Worm (Caenorhabditis elegans): Measurements from ENCODE around the gene bre-5.
A peak's percentile ranks its signal among the peaks of the same experiment; 100 is the strongest.

bre-5 gene

DNA sequence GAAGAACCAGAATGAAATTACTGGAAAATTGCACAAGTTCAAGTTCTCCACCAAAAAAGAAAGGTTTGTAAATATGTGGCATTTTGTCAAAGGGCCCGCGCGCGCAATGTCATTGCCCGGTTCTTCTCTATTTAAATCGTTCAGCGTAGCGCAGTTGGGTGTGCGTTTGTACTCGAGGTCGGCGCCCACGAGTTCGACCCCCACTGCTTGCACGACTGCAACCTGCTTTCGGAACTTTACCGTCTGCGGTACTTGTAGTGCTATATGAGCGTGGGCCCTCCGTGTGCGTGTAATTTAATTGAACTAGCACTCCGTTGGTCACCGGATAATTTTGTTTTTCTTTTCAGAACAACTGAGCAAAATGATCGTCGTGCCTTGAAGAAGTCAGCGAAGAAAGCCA, 35.5 kb upstream of the bre-5 start (continued):
- TF ChIP-seq ahr-1 (tag; optimal IDR thresholded peaks at IDR 0.05) (no peak), odd-2 (tag; optimal IDR thresholded peaks at IDR 0.05) (no peak), fkh-6 (tag; optimal IDR thresholded peaks at IDR 0.05) (peak; percentile 62), hlh-30 (tag; optimal IDR thresholded peaks at IDR 0.05; ENCODE audit: insufficient read depth) (peak; percentile 68), elt-2 (tag; optimal IDR thresholded peaks at IDR 0.05) (peak; percentile 69)

DNA sequence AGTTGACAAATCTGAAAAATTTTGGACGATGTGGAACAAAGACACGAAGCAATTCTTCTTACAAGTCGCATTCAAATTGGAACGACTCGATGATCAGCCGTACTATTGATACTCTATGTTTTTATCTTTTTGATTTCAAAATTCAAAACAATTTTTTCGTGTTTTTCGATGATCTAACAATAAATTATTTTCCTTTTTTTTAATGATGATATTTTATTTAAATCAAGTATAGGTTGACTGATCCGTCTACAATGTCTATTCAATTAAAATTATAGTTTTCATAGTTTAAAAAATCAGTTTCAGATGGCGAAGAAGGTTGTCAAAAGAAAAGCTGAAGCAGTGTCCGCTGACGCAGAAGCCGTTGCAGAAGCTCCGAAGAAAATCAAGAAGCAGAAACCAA, 34.1 kb upstream of the bre-5 start, which contains the start of gene rbm-34:
Gene rbm-34, plus strand, starts transcription at position 301 of the 400 bp plus-strand sequence.
- TF ChIP-seq ceh-2 (tag; optimal IDR thresholded peaks at IDR 0.05), result no peak

- no peak for TF ChIP-seq lin-11 (tag; optimal IDR thresholded peaks at IDR 0.05)
- TF ChIP-seq hlh-15 (tag; optimal IDR thresholded peaks at IDR 0.05), result no peak
- TF ChIP-seq K09A11.1 (tag; optimal IDR thresholded peaks at IDR 0.05; ENCODE audit: insufficient read depth), result no peak
- TF ChIP-seq fax-1 (tag; optimal IDR thresholded peaks at IDR 0.05), result no peak
- no peak for TF ChIP-seq C38D4.7 (GFP tag; optimal IDR thresholded peaks at IDR 0.05)
- TF ChIP-seq ttx-3 (tag; optimal IDR thresholded peaks at IDR 0.05), result no peak
- TF ChIP-seq ceh-24 (tag; optimal IDR thresholded peaks at IDR 0.05), result no peak
- TF ChIP-seq ets-4 (tag; optimal IDR thresholded peaks at IDR 0.05), result no peak
- TF ChIP-seq unc-3 (GFP tag; conservative IDR thresholded peaks at IDR 0.05), result no peak
- no peak for TF ChIP-seq unc-3 (tag; optimal IDR thresholded peaks at IDR 0.05)
- TF ChIP-seq gmeb-2 (tag; optimal IDR thresholded peaks at IDR 0.05), result no peak
- TF ChIP-seq lim-6 (tag; optimal IDR thresholded peaks at IDR 0.05), result no peak
- no peak for TF ChIP-seq sox-2 (GFP tag; IDR thresholded peaks at IDR 0.05)
- TF ChIP-seq pat-9 (tag; optimal IDR thresholded peaks at IDR 0.05), result no peak
- TF ChIP-seq pha-2 (tag; optimal IDR thresholded peaks at IDR 0.05), result no peak
- no peak for TF ChIP-seq unc-86 (tag; optimal IDR thresholded peaks at IDR 0.05)
- no peak for TF ChIP-seq tbx-7 (tag; optimal IDR thresholded peaks at IDR 0.05)
- TF ChIP-seq mec-3 (tag; optimal IDR thresholded peaks at IDR 0.05; ENCODE audit: borderline replicate concordance), result no peak
- TF ChIP-seq hlh-13 (GFP tag; optimal IDR thresholded peaks at IDR 0.05), result no peak
Measured at ce11 chrIV:12084587-12084986, 33.6 kb upstream of the bre-5 start.

ce11 chrIV:12084178-12084577, 33.2 kb upstream of the bre-5 start, which contains the start of gene repo-1:
Gene repo-1, plus strand, starts transcription at chrIV:12084478.
- TF ChIP-seq pha-2 (tag; optimal IDR thresholded peaks at IDR 0.05), result no peak
- TF ChIP-seq zip-5 (tag; optimal IDR thresholded peaks at IDR 0.05), result no peak
- TF ChIP-seq tbx-2 (tag; optimal IDR thresholded peaks at IDR 0.05), result no peak
- no peak for TF ChIP-seq ceh-34 (tag; optimal IDR thresholded peaks at IDR 0.05)
- no peak for TF ChIP-seq ceh-14 (tag; optimal IDR thresholded peaks at IDR 0.05)
- TF ChIP-seq sdc-2 (tag; optimal IDR thresholded peaks at IDR 0.05), result no peak
- no peak for TF ChIP-seq ceh-6 (GFP tag; optimal IDR thresholded peaks at IDR 0.05)
- no peak for TF ChIP-seq ceh-45 (GFP tag; IDR thresholded peaks at IDR 0.05)
- TF ChIP-seq Y22D7AL.16 (tag; optimal IDR thresholded peaks at IDR 0.05), result no peak
- TF ChIP-seq sox-4 (tag; optimal IDR thresholded peaks at IDR 0.05), result no peak

ce11 chrIV:12080807-12081206, 29.8 kb upstream of the bre-5 start:
- TF ChIP-seq npax-4 (tag; optimal IDR thresholded peaks at IDR 0.05) (no peak), fax-1 (tag; optimal IDR thresholded peaks at IDR 0.05) (no peak)
